Fruit fly (Drosophila melanogaster) whole organism, embryonic: Measurements from ENCODE around the gene CG11980.
A peak's percentile ranks its signal among the peaks of the same experiment; 100 is the strongest.

Experiments
- Atf-2 ChIP-seq: fragments of 200-800 bp; sonication (Bioruptor generic); optimal IDR thresholded peaks from 2 replicates; lab custom pipeline; 2016; ENCODE audit warnings: missing biosample characterization, missing genetic modification characterization
- B-H1 ChIP-seq: fragments of 200-800 bp; sonication (Bioruptor generic); IDR thresholded peaks from 3 replicates; pipeline ENCODE4 v1.3.6; 2022; ENCODE audit warnings: missing biosample characterization, missing genetic modification characterization
- CG12659 ChIP-seq: fragments of 200-800 bp; sonication (Bioruptor generic); optimal IDR thresholded peaks from 3 replicates; lab custom pipeline; 2017; ENCODE audit warnings: mild to moderate bottlenecking, missing biosample characterization, missing genetic modification reagents, missing genetic modification characterization
- CG12744 ChIP-seq: fragments of 200-800 bp; sonication (Bioruptor generic); optimal IDR thresholded peaks from 2 replicates; lab custom pipeline; 2016; ENCODE audit warnings: missing biosample characterization, missing genetic modification characterization
- CG12769 ChIP-seq: fragments of 200-800 bp; sonication (Bioruptor generic); optimal IDR thresholded peaks from 2 replicates; lab custom pipeline; 2019; ENCODE audit warnings: missing biosample characterization, mild to moderate bottlenecking, missing genetic modification characterization, moderate library complexity
- CG1529 ChIP-seq: fragments of 200-800 bp; sonication (Bioruptor generic); optimal IDR thresholded peaks from 3 replicates; lab custom pipeline; 2018; ENCODE audit warnings: missing biosample characterization, missing genetic modification characterization
- CG1602 ChIP-seq: fragments of 200-800 bp; sonication (Bioruptor generic); optimal IDR thresholded peaks from 3 replicates; lab custom pipeline; 2016; ENCODE audit warnings: missing biosample characterization, missing genetic modification characterization
- CG1647 ChIP-seq: fragments of 200-800 bp; sonication (Bioruptor generic); optimal IDR thresholded peaks from 3 replicates; lab custom pipeline; 2016; ENCODE audit warnings: missing biosample characterization, missing genetic modification characterization
- CG16815 ChIP-seq: fragments of 200-800 bp; sonication (Bioruptor generic); optimal IDR thresholded peaks from 3 replicates; lab custom pipeline; 2017; ENCODE audit warnings: missing biosample characterization, mild to moderate bottlenecking, missing genetic modification characterization
- CG17361 ChIP-seq: fragments of 200-800 bp; sonication (Bioruptor generic); IDR thresholded peaks from 3 replicates; pipeline ENCODE4 v1.3.6; 2022; ENCODE audit warnings: missing biosample characterization, missing genetic modification characterization
- CG2712 ChIP-seq: fragments of 200-800 bp; optimal IDR thresholded peaks from 3 replicates; lab custom pipeline; 2019; ENCODE audit warnings: missing biosample characterization, mild to moderate bottlenecking, missing genetic modification characterization, moderate library complexity
- CG30020 ChIP-seq: fragments of 200-800 bp; optimal IDR thresholded peaks from 2 replicates; lab custom pipeline; 2019; ENCODE audit warnings: missing biosample characterization, mild to moderate bottlenecking, missing genetic modification characterization, moderate library complexity
- CG31388 ChIP-seq: fragments of 200-800 bp; sonication (Bioruptor generic); optimal IDR thresholded peaks from 2 replicates; lab custom pipeline; 2016; ENCODE audit warnings: missing biosample characterization, missing genetic modification characterization
- CG32767 ChIP-seq: fragments of 200-800 bp; sonication (Bioruptor generic); IDR thresholded peaks from 2 replicates; pipeline ENCODE4 v1.3.6; 2022; ENCODE audit warnings: missing biosample characterization, missing genetic modification characterization
- CG5180 ChIP-seq: fragments of 200-800 bp; sonication (Bioruptor generic); optimal IDR thresholded peaks from 3 replicates; lab custom pipeline; 2017; ENCODE audit warnings: missing biosample characterization, missing genetic modification characterization, mild to moderate bottlenecking, moderate library complexity, missing genetic modification reagents
- CG9817 ChIP-seq: fragments of 200-800 bp; sonication (Bioruptor generic); optimal IDR thresholded peaks from 2 replicates; lab custom pipeline; 2018; ENCODE audit warnings: missing biosample characterization, mild to moderate bottlenecking, missing genetic modification characterization, moderate library complexity
- D19A ChIP-seq: fragments of 200-800 bp; optimal IDR thresholded peaks from 3 replicates; lab custom pipeline; 2019; ENCODE audit warnings: missing biosample characterization, mild to moderate bottlenecking, missing genetic modification characterization, moderate library complexity
- Deaf1 ChIP-seq: fragments of 200-800 bp; optimal IDR thresholded peaks from 3 replicates; lab custom pipeline; 2019; ENCODE audit warnings: missing biosample characterization, mild to moderate bottlenecking, missing genetic modification characterization, moderate library complexity
- Dek ChIP-seq: fragments of 200-800 bp; sonication (Bioruptor generic); optimal IDR thresholded peaks from 3 replicates; lab custom pipeline; 2019; ENCODE audit warnings: missing biosample characterization, mild to moderate bottlenecking, missing genetic modification characterization, moderate library complexity
- Eip74EF ChIP-seq, 2 experiments: fragments of 200-800 bp in 1 of 2; fragments of >200 bp in 1 of 2; sonication (Bioruptor generic) in 1 of 2; optimal IDR thresholded peaks; 2 replicates each; lab custom pipeline; 2017 to 2019; ENCODE audit warnings: missing biosample characterization in 2 of 2, missing genetic modification characterization in 2 of 2, mild to moderate bottlenecking in 1 of 2, moderate library complexity in 1 of 2
- Gsc ChIP-seq: fragments of 200-800 bp; sonication (Bioruptor generic); IDR thresholded peaks from 2 replicates; pipeline ENCODE4 v1.3.6; 2022; ENCODE audit warnings: missing biosample characterization, missing genetic modification characterization
- Hr3 ChIP-seq: fragments of 200-800 bp; sonication (Bioruptor generic); optimal IDR thresholded peaks from 3 replicates; lab custom pipeline; 2016; ENCODE audit warnings: missing biosample characterization, missing genetic modification characterization
- Hr51 ChIP-seq, 2 experiments: fragments of 200-800 bp; sonication (Bioruptor generic); optimal IDR thresholded peaks; 2 replicates in 1 of 2; 3 replicates in 1 of 2; lab custom pipeline; 2016 to 2018; ENCODE audit warnings: missing biosample characterization in 2 of 2, missing genetic modification characterization in 2 of 2, mild to moderate bottlenecking in 1 of 2, moderate library complexity in 1 of 2
- Max ChIP-seq: fragments of 200-800 bp; sonication (Bioruptor generic); optimal IDR thresholded peaks from 2 replicates; lab custom pipeline; 2016; ENCODE audit warnings: missing biosample characterization, mild to moderate bottlenecking, missing genetic modification characterization
- NC2β ChIP-seq: fragments of 200-800 bp; sonication (Bioruptor generic); optimal IDR thresholded peaks from 2 replicates; lab custom pipeline; 2016; ENCODE audit warnings: missing biosample characterization, missing genetic modification characterization
- Optix ChIP-seq: fragments of 200-800 bp; sonication (Bioruptor generic); IDR thresholded peaks from 3 replicates; pipeline ENCODE4 v1.3.6; 2022; ENCODE audit warnings: missing biosample characterization, missing genetic modification characterization
- Poxn ChIP-seq: fragments of 200-800 bp; sonication (Bioruptor generic); IDR thresholded peaks from 2 replicates; pipeline ENCODE4 v1.3.6; 2022; ENCODE audit warnings: missing biosample characterization, missing genetic modification characterization
- Side ChIP-seq: fragments of 200-800 bp; sonication (Bioruptor generic); optimal IDR thresholded peaks from 2 replicates; lab custom pipeline; 2016; ENCODE audit warnings: missing biosample characterization, missing genetic modification characterization
- amos ChIP-seq: fragments of 200-800 bp; sonication (Bioruptor generic); IDR thresholded peaks from 2 replicates; pipeline ENCODE4 v1.3.6; 2022; ENCODE audit warnings: missing biosample characterization, missing genetic modification characterization; ENCODE audit not compliant: partially characterized antibody
- ase ChIP-seq: fragments of 200-800 bp; sonication (Bioruptor generic); IDR thresholded peaks from 3 replicates; pipeline ENCODE4 v1.3.6; 2022; ENCODE audit warnings: missing biosample characterization, missing genetic modification characterization
- btn ChIP-seq: fragments of 200-800 bp; sonication (Bioruptor generic); optimal IDR thresholded peaks from 2 replicates; lab custom pipeline; 2016; ENCODE audit warnings: missing biosample characterization, missing genetic modification characterization
- caup ChIP-seq: fragments of 200-800 bp; sonication (Bioruptor generic); optimal IDR thresholded peaks from 3 replicates; lab custom pipeline; 2017; ENCODE audit warnings: missing biosample characterization, mild to moderate bottlenecking, missing genetic modification characterization, moderate library complexity; ENCODE audit not compliant: severe bottlenecking
- chinmo ChIP-seq: fragments of 200-800 bp; sonication (Bioruptor generic); IDR thresholded peaks from 4 replicates; pipeline ENCODE4 v1.3.6; 2022; ENCODE audit warnings: missing biosample characterization, missing genetic modification characterization; ENCODE audit not compliant: partially characterized antibody
- crol ChIP-seq: fragments of 200-800 bp; sonication (Bioruptor generic); IDR thresholded peaks from 2 replicates; pipeline ENCODE4 v1.3.6; 2022; ENCODE audit warnings: missing biosample characterization, missing genetic modification characterization
- dysf ChIP-seq: fragments of 200-800 bp; sonication (Bioruptor generic); IDR thresholded peaks from 3 replicates; pipeline ENCODE4 v1.3.6; 2022; ENCODE audit warnings: missing biosample characterization, missing genetic modification characterization
- ems ChIP-seq: fragments of 200-800 bp; sonication (Bioruptor generic); optimal IDR thresholded peaks from 3 replicates; lab custom pipeline; 2016; ENCODE audit warnings: missing biosample characterization, missing genetic modification characterization
- fu2 ChIP-seq: fragments of 200-800 bp; sonication (Bioruptor generic); optimal IDR thresholded peaks from 2 replicates; lab custom pipeline; 2016; ENCODE audit warnings: missing biosample characterization, missing genetic modification characterization
- grau ChIP-seq: fragments of 200-800 bp; optimal IDR thresholded peaks from 3 replicates; lab custom pipeline; 2019; ENCODE audit warnings: missing biosample characterization, mild to moderate bottlenecking, missing genetic modification characterization, moderate library complexity
- maf-S ChIP-seq: fragments of 200-800 bp; sonication (Bioruptor generic); optimal IDR thresholded peaks from 2 replicates; lab custom pipeline; 2016; ENCODE audit warnings: missing biosample characterization, missing genetic modification characterization
- nau ChIP-seq: fragments of 200-800 bp; sonication (Bioruptor generic); optimal IDR thresholded peaks from 3 replicates; lab custom pipeline; 2017; ENCODE audit warnings: missing biosample characterization, mild to moderate bottlenecking, missing genetic modification characterization, missing genetic modification reagents
- p53 ChIP-seq: fragments of 200-800 bp; sonication (Bioruptor generic); optimal IDR thresholded peaks from 2 replicates; lab custom pipeline; 2016; ENCODE audit warnings: missing biosample characterization, missing genetic modification characterization
- pb ChIP-seq: fragments of 200-800 bp; sonication (Bioruptor generic); optimal IDR thresholded peaks from 3 replicates; lab custom pipeline; 2016; ENCODE audit warnings: missing biosample characterization, missing genetic modification characterization
- pho ChIP-seq: fragments of 200-800 bp; sonication (Bioruptor generic); optimal IDR thresholded peaks from 2 replicates; lab custom pipeline; 2016; ENCODE audit warnings: missing biosample characterization, missing genetic modification characterization
- repo ChIP-seq: fragments of 200-800 bp; sonication (Bioruptor generic); optimal IDR thresholded peaks from 2 replicates; lab custom pipeline; 2016; ENCODE audit warnings: missing biosample characterization, missing genetic modification characterization
- schlank ChIP-seq: fragments of 200-800 bp; sonication (Bioruptor generic); optimal IDR thresholded peaks from 2 replicates; lab custom pipeline; 2018; ENCODE audit warnings: missing biosample characterization, mild to moderate bottlenecking, missing genetic modification characterization
- sens-2 ChIP-seq: fragments of 200-800 bp; sonication (Bioruptor generic); IDR thresholded peaks from 2 replicates; pipeline ENCODE4 v1.3.6; 2022; ENCODE audit warnings: missing biosample characterization, missing genetic modification characterization
- sim ChIP-seq: fragments of 200-800 bp; sonication (Bioruptor generic); IDR thresholded peaks from 2 replicates; pipeline ENCODE4 v1.3.6; 2022; ENCODE audit warnings: missing biosample characterization, missing genetic modification characterization
- sqz ChIP-seq: fragments of 200-800 bp; sonication (Bioruptor generic); optimal IDR thresholded peaks from 3 replicates; lab custom pipeline; 2018; ENCODE audit warnings: missing biosample characterization, mild to moderate bottlenecking, missing genetic modification characterization
- sr ChIP-seq: fragments of 200-800 bp; sonication (Bioruptor generic); IDR thresholded peaks from 3 replicates; pipeline ENCODE4 v1.3.6; 2022; ENCODE audit warnings: missing biosample characterization, missing genetic modification characterization
- trh ChIP-seq: fragments of 200-800 bp; sonication (Bioruptor generic); optimal IDR thresholded peaks from 2 replicates; lab custom pipeline; 2016; ENCODE audit warnings: missing biosample characterization, missing genetic modification characterization
- wek ChIP-seq: fragments of 200-800 bp; sonication (Bioruptor generic); optimal IDR thresholded peaks from 3 replicates; lab custom pipeline; 2018; ENCODE audit warnings: missing biosample characterization, mild to moderate bottlenecking, missing genetic modification characterization, moderate library complexity
- zfh1 ChIP-seq: fragments of 200-800 bp; sonication (Bioruptor generic); IDR thresholded peaks from 3 replicates; pipeline ENCODE4 v1.3.6; 2022; ENCODE audit warnings: missing biosample characterization, missing genetic modification characterization

CG11980 gene

DNA sequence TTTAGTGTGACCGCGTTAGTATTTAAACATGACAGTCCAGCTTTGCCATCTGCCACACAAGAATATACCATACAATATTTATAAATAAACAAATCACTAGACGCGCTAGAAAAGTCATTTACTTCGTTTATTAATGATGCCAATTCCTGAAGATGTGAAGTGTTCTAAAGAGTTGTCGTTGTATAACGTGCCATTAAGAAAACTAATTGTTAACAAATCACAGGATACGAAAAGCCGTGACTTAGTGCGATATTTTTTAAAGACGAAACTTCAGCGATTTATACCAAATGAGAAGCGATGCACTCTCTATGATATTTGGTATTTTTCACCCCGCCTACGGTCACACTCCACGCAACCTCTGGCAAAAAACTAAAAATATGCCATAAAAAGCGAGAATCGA is 35.6 kb downstream of the CG11980 start, which contains the start of gene neur (continued):
- TF ChIP-seq Side (peak; percentile 32), crol (GFP tag; lab: Robert Waterston, UW) (no peak), repo (GFP tag; lab: Kevin White, UChicago) (no peak), CG17361 (peak; percentile 60; the same call in 2 of the 3 replicates), ems (GFP tag; lab: Kevin White, UChicago) (no peak), Atf-2 (GFP tag; lab: Kevin White, UChicago) (no peak), amos (peak; percentile 77), Hr51 (GFP tag; optimal IDR thresholded peaks at IDR 0.05; lab: Kevin White, UChicago) (no peak), CG1529 (no peak), Gsc (GFP tag; lab: Robert Waterston, UW) (no peak), CG31388 (no peak), Dek (tag; lab: Kevin White, UChicago) (no peak), CG12659 (GFP tag; lab: Kevin White, UChicago) (peak; percentile 78), nau (GFP tag; lab: Kevin White, UChicago) (no peak), sqz (no peak), maf-S (GFP tag; lab: Kevin White, UChicago) (no peak), zfh1 (GFP tag; lab: Robert Waterston, UW) (0 out of 3 replicates have a peak, but pooled peaks have one; percentile 35), Poxn (GFP tag; lab: Robert Waterston, UW) (no peak), grau (peak; percentile 34), wek (no peak), CG2712 (tag; lab: Kevin White, UChicago) (peak; percentile 42), CG9817 (peak; percentile 38), ase (GFP tag; lab: Robert Waterston, UW) (no peak), schlank (tag; lab: Kevin White, UChicago) (no peak), CG1647 (no peak), sens-2 (GFP tag; lab: Robert Waterston, UW) (no peak), Eip74EF (GFP tag; optimal IDR thresholded peaks at IDR 0.05; lab: Kevin White, UChicago) (no peak), D19A (tag; lab: Kevin White, UChicago) (no peak), p53 (GFP tag; lab: Kevin White, UChicago) (no peak), CG12769 (no peak), Max (peak; percentile 58), NC2β (GFP tag; lab: Kevin White, UChicago) (peak; percentile 26), CG12744 (GFP tag; lab: Kevin White, UChicago) (no peak), sim (GFP tag; lab: Robert Waterston, UW) (no peak), CG30020 (peak; percentile 38), Hr3 (GFP tag; lab: Kevin White, UChicago) (no peak), dysf (GFP tag; lab: Robert Waterston, UW) (no peak; the same call in 2 of the 3 replicates), Optix (GFP tag; lab: Robert Waterston, UW) (no peak), pb (no peak), chinmo (0 out of 4 replicates have a peak, but pooled peaks have one; percentile 66), B-H1 (GFP tag; lab: Robert Waterston, UW) (no peak), pho (no peak), fu2 (GFP tag; lab: Kevin White, UChicago) (no peak), sr (GFP tag; lab: Robert Waterston, UW) (no peak), CG16815 (GFP tag; lab: Kevin White, UChicago) (no peak), CG1602 (GFP tag; lab: Kevin White, UChicago) (peak; percentile 2), CG32767 (GFP tag; lab: Robert Waterston, UW) (no peak), CG5180 (GFP tag; lab: Kevin White, UChicago) (no peak), Deaf1 (tag; lab: Kevin White, UChicago) (peak; percentile 26), trh (GFP tag; lab: Kevin White, UChicago) (no peak), caup (no peak), btn (GFP tag; lab: Kevin White, UChicago) (no peak)
